Fruit fly (Drosophila melanogaster) whole organism, prepupa: ENCODE results near the gene HP5.

ENCODE experiments used
- CG3919 ChIP-seq: fragments of 200-800 bp; sonication (Bioruptor generic); optimal IDR thresholded peaks from 3 replicates; lab custom pipeline; 2016; ENCODE audit warnings: missing biosample characterization, missing genetic modification characterization
- CG6163 ChIP-seq: fragments of 200-800 bp; sonication (Bioruptor generic); IDR thresholded peaks from 3 replicates; pipeline ENCODE4 v1.3.6; 2022; ENCODE audit warnings: missing biosample characterization, missing genetic modification characterization
- CG6808 ChIP-seq: fragments of 200-800 bp; sonication (Bioruptor generic); optimal IDR thresholded peaks from 3 replicates; lab custom pipeline; 2017; ENCODE audit warnings: missing biosample characterization, missing genetic modification characterization, mild to moderate bottlenecking, moderate library complexity, missing genetic modification reagents
- Eip78C ChIP-seq: fragments of 200-800 bp; sonication (Bioruptor generic); peaks from one replicate; lab custom pipeline; 2016; ENCODE audit warnings: missing biosample characterization, missing genetic modification characterization
- achi ChIP-seq: fragments of 200-800 bp; sonication (Bioruptor generic); optimal IDR thresholded peaks from 3 replicates; lab custom pipeline; 2016; ENCODE audit warnings: missing biosample characterization, missing genetic modification characterization
- dsx ChIP-seq: fragments of 200-800 bp; optimal IDR thresholded peaks from 3 replicates; lab custom pipeline; 2019; ENCODE audit warnings: missing biosample characterization, mild to moderate bottlenecking, missing genetic modification characterization, moderate library complexity; ENCODE audit not compliant: poor library complexity, severe bottlenecking
- esn ChIP-seq: fragments of 200-800 bp; sonication (Bioruptor generic); optimal IDR thresholded peaks from 2 replicates; lab custom pipeline; 2016; ENCODE audit warnings: missing biosample characterization, mild to moderate bottlenecking, missing genetic modification characterization, moderate library complexity
- fd85E ChIP-seq: fragments of 200-800 bp; sonication (Bioruptor generic); optimal IDR thresholded peaks from 3 replicates; lab custom pipeline; 2016; ENCODE audit warnings: missing biosample characterization, missing genetic modification characterization
- salr ChIP-seq, 2 experiments: fragments of 200-800 bp; sonication (Bioruptor generic); optimal IDR thresholded peaks; 3 replicates each; lab custom pipeline; 2016 to 2018; ENCODE audit warnings: missing biosample characterization in 2 of 2, missing genetic modification characterization in 2 of 2, mild to moderate bottlenecking in 1 of 2

DNA sequence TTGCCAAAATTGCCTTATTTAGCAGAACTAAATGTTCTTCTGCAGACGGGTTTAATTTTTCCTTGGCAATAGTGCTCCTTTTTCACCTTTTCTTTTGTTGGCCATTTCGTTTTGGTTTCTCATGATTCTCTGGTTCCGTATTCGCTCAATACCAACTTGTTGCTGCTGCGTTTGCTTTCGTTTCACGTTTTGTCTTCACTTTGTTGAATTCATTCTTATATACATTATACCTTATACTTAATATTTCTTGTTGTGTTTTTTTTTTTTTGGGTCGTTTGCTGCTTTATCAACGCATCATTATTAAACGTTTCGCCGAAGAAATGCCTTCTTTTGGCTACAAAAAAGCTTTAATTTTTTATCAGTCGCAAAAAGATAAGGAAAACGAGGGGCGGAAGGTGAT lies 41.7 kb downstream of the HP5 start:
- TF ChIP-seq CG6808 (GFP tag; lab: Kevin White, UChicago) (no peak), Eip78C (GFP tag; lab: Kevin White, UChicago) (no peak), dsx (GFP tag; lab: Kevin White, UChicago) (no peak), achi (GFP tag; lab: Kevin White, UChicago) (no peak), fd85E (GFP tag; lab: Kevin White, UChicago) (no peak), salr (GFP tag; optimal IDR thresholded peaks at IDR 0.05; lab: Kevin White, UChicago) (no peak), esn (GFP tag; lab: Kevin White, UChicago) (no peak), CG6163 (GFP tag; lab: Robert Waterston, UW) (no peak), CG3919 (GFP tag; lab: Kevin White, UChicago) (no peak)
